Fruit fly (Drosophila melanogaster) whole organism, embryonic: ENCODE measurements around the gene CG9114.

Experiments used
- B-H1 ChIP-seq: fragments of 200-800 bp; sonication (Bioruptor generic); IDR thresholded peaks from 3 replicates; pipeline ENCODE4 v1.3.6; 2022; ENCODE audit warnings: missing biosample characterization, missing genetic modification characterization
- Bgb ChIP-seq: fragments of 200-800 bp; sonication (Bioruptor generic); IDR thresholded peaks from 2 replicates; pipeline ENCODE4 v1.3.6; 2022; ENCODE audit warnings: missing biosample characterization, missing genetic modification characterization; ENCODE audit not compliant: partially characterized antibody
- BtbVII ChIP-seq: fragments of 200-800 bp; sonication (Bioruptor generic); optimal IDR thresholded peaks from 3 replicates; lab custom pipeline; 2017; ENCODE audit warnings: missing biosample characterization, mild to moderate bottlenecking, missing genetic modification characterization
- CG10366 ChIP-seq: fragments of 200-800 bp; sonication (Bioruptor generic); IDR thresholded peaks from 2 replicates; pipeline ENCODE4 v1.3.6; 2022; ENCODE audit warnings: missing biosample characterization, missing genetic modification characterization
- CG10431 ChIP-seq: fragments of 200-800 bp; sonication (Bioruptor generic); optimal IDR thresholded peaks from 3 replicates; lab custom pipeline; 2018; ENCODE audit warnings: missing biosample characterization, mild to moderate bottlenecking, missing genetic modification characterization
- CG11398 ChIP-seq: fragments of 200-800 bp; sonication (Bioruptor generic); optimal IDR thresholded peaks from 2 replicates; lab custom pipeline; 2016; ENCODE audit warnings: missing biosample characterization, missing genetic modification characterization
- CG12744 ChIP-seq: fragments of 200-800 bp; sonication (Bioruptor generic); optimal IDR thresholded peaks from 2 replicates; lab custom pipeline; 2016; ENCODE audit warnings: missing biosample characterization, missing genetic modification characterization
- CG12942 ChIP-seq: fragments of 200-800 bp; sonication (Bioruptor generic); optimal IDR thresholded peaks from 3 replicates; lab custom pipeline; 2016; ENCODE audit warnings: missing biosample characterization, missing genetic modification characterization
- CG13296 ChIP-seq: fragments of 200-800 bp; sonication (Bioruptor generic); optimal IDR thresholded peaks from 3 replicates; lab custom pipeline; 2018; ENCODE audit warnings: missing biosample characterization, mild to moderate bottlenecking, missing genetic modification characterization
- CG14014 ChIP-seq: fragments of 200-800 bp; sonication (Bioruptor generic); IDR thresholded peaks from 2 replicates; pipeline ENCODE4 v1.3.6; 2022; ENCODE audit warnings: missing biosample characterization, missing genetic modification characterization
- CG18619 ChIP-seq: fragments of 200-800 bp; sonication (Bioruptor generic); optimal IDR thresholded peaks from 3 replicates; lab custom pipeline; 2017; ENCODE audit warnings: missing biosample characterization, mild to moderate bottlenecking, missing genetic modification characterization
- CG30403 ChIP-seq: fragments of 200-800 bp; sonication (Bioruptor generic); optimal IDR thresholded peaks from 3 replicates; lab custom pipeline; 2016; ENCODE audit warnings: missing biosample characterization, missing genetic modification characterization
- CG31365 ChIP-seq: fragments of 200-800 bp; sonication (Bioruptor generic); optimal IDR thresholded peaks from 2 replicates; lab custom pipeline; 2018; ENCODE audit warnings: missing biosample characterization, mild to moderate bottlenecking, missing genetic modification characterization
- CG31388 ChIP-seq: fragments of 200-800 bp; sonication (Bioruptor generic); optimal IDR thresholded peaks from 2 replicates; lab custom pipeline; 2016; ENCODE audit warnings: missing biosample characterization, missing genetic modification characterization
- CG32772 ChIP-seq: fragments of 200-800 bp; sonication (Bioruptor generic); IDR thresholded peaks from 2 replicates; pipeline ENCODE4 v1.3.6; 2022; ENCODE audit warnings: missing biosample characterization, missing genetic modification characterization
- CG42726 ChIP-seq: fragments of 200-800 bp; sonication (Bioruptor generic); IDR thresholded peaks from 2 replicates; pipeline ENCODE4 v1.3.6; 2022; ENCODE audit warnings: missing biosample characterization, missing genetic modification characterization; ENCODE audit not compliant: partially characterized antibody
- CG43689 ChIP-seq: fragments of 200-800 bp; sonication (Bioruptor generic); IDR thresholded peaks from 2 replicates; pipeline ENCODE4 v1.3.6; 2022; ENCODE audit warnings: missing biosample characterization, missing genetic modification characterization
- CG4404 ChIP-seq: fragments of 200-800 bp; sonication (Bioruptor generic); IDR thresholded peaks from 2 replicates; pipeline ENCODE4 v1.3.6; 2022; ENCODE audit warnings: missing biosample characterization, missing genetic modification characterization
- CG4730 ChIP-seq: fragments of 200-800 bp; sonication (Bioruptor generic); IDR thresholded peaks from 2 replicates; pipeline ENCODE4 v1.3.6; 2022; ENCODE audit warnings: missing biosample characterization, missing genetic modification characterization
- Camta ChIP-seq: fragments of 200-800 bp; sonication (Bioruptor generic); optimal IDR thresholded peaks from 2 replicates; lab custom pipeline; 2016; ENCODE audit warnings: missing biosample characterization, missing genetic modification characterization
- E2f1 ChIP-seq: fragments of 200-800 bp; sonication (Bioruptor generic); IDR thresholded peaks from 2 replicates; pipeline ENCODE4 v1.3.6; 2022; ENCODE audit warnings: missing biosample characterization, missing genetic modification characterization
- Fer3 ChIP-seq: fragments of 200-800 bp; sonication (Bioruptor generic); optimal IDR thresholded peaks from 2 replicates; lab custom pipeline; 2018; ENCODE audit warnings: missing biosample characterization, mild to moderate bottlenecking, missing genetic modification characterization, moderate library complexity
- Hmr ChIP-seq: fragments of 200-800 bp; sonication (Bioruptor generic); optimal IDR thresholded peaks from 3 replicates; lab custom pipeline; 2017; ENCODE audit warnings: mild to moderate bottlenecking, missing biosample characterization, missing genetic modification reagents, missing genetic modification characterization
- Hsf ChIP-seq: fragments of 200-800 bp; sonication (Bioruptor generic); optimal IDR thresholded peaks from 3 replicates; lab custom pipeline; 2016; ENCODE audit warnings: missing biosample characterization, missing genetic modification characterization
- Mrtf ChIP-seq: fragments of 200-800 bp; sonication (Bioruptor generic); IDR thresholded peaks from 3 replicates; pipeline ENCODE4 v1.3.6; 2022; ENCODE audit warnings: missing biosample characterization, missing genetic modification characterization
- NFAT ChIP-seq: fragments of 200-800 bp; sonication (Bioruptor generic); IDR thresholded peaks from 2 replicates; pipeline ENCODE4 v1.3.6; 2022; ENCODE audit warnings: missing biosample characterization, missing genetic modification characterization
- NK7.1 ChIP-seq: fragments of 200-800 bp; sonication (Bioruptor generic); optimal IDR thresholded peaks from 3 replicates; lab custom pipeline; 2016; ENCODE audit warnings: missing biosample characterization, missing genetic modification characterization
- Nf-YB ChIP-seq: fragments of 200-800 bp; sonication (Bioruptor generic); optimal IDR thresholded peaks from 3 replicates; lab custom pipeline; 2019; ENCODE audit warnings: missing biosample characterization, mild to moderate bottlenecking, missing genetic modification characterization, moderate library complexity
- Nf-YC ChIP-seq: fragments of 200-800 bp; optimal IDR thresholded peaks from 3 replicates; lab custom pipeline; 2019; ENCODE audit warnings: missing biosample characterization, mild to moderate bottlenecking, missing genetic modification characterization, moderate library complexity
- NfI ChIP-seq: fragments of 200-800 bp; sonication (Bioruptor generic); optimal IDR thresholded peaks from 3 replicates; lab custom pipeline; 2018; ENCODE audit warnings: missing biosample characterization, mild to moderate bottlenecking, missing genetic modification characterization, moderate library complexity
- Optix ChIP-seq: fragments of 200-800 bp; sonication (Bioruptor generic); IDR thresholded peaks from 3 replicates; pipeline ENCODE4 v1.3.6; 2022; ENCODE audit warnings: missing biosample characterization, missing genetic modification characterization
- Sry-β ChIP-seq: fragments of 200-800 bp; sonication (Bioruptor generic); optimal IDR thresholded peaks from 2 replicates; lab custom pipeline; 2018; ENCODE audit warnings: missing biosample characterization, mild to moderate bottlenecking, missing genetic modification characterization, moderate library complexity
- az2 ChIP-seq: fragments of 200-800 bp; sonication (Bioruptor generic); optimal IDR thresholded peaks from 3 replicates; lab custom pipeline; 2016; ENCODE audit warnings: missing biosample characterization, missing genetic modification characterization
- cato ChIP-seq: fragments of 200-800 bp; sonication (Bioruptor generic); optimal IDR thresholded peaks from 2 replicates; lab custom pipeline; 2016; ENCODE audit warnings: missing biosample characterization, missing genetic modification characterization, borderline replicate concordance
- cwo ChIP-seq: fragments of 200-800 bp; sonication (Bioruptor generic); optimal IDR thresholded peaks from 3 replicates; lab custom pipeline; 2017; ENCODE audit warnings: missing biosample characterization, missing genetic modification characterization, mild to moderate bottlenecking, moderate library complexity, missing genetic modification reagents
- dati ChIP-seq: fragments of 200-800 bp; sonication (Bioruptor generic); IDR thresholded peaks from 2 replicates; pipeline ENCODE4 v1.3.6; 2022; ENCODE audit warnings: missing biosample characterization, missing genetic modification characterization
- ems ChIP-seq: fragments of 200-800 bp; sonication (Bioruptor generic); optimal IDR thresholded peaks from 3 replicates; lab custom pipeline; 2016; ENCODE audit warnings: missing biosample characterization, missing genetic modification characterization
- fd64A ChIP-seq: fragments of 200-800 bp; sonication (Bioruptor generic); optimal IDR thresholded peaks from 3 replicates; lab custom pipeline; 2018; ENCODE audit warnings: missing biosample characterization, mild to moderate bottlenecking, missing genetic modification characterization
- gcm ChIP-seq: fragments of 200-800 bp; sonication (Bioruptor generic); optimal IDR thresholded peaks from 2 replicates; lab custom pipeline; 2019; ENCODE audit warnings: missing biosample characterization, mild to moderate bottlenecking, missing genetic modification characterization, moderate library complexity
- lmd ChIP-seq: fragments of 200-800 bp; sonication (Bioruptor generic); IDR thresholded peaks from 2 replicates; pipeline ENCODE4 v1.3.6; 2022; ENCODE audit warnings: missing biosample characterization, missing genetic modification characterization
- nerfin-1 ChIP-seq: fragments of 200-800 bp; sonication (Bioruptor generic); optimal IDR thresholded peaks from 3 replicates; lab custom pipeline; 2019; ENCODE audit warnings: missing biosample characterization, mild to moderate bottlenecking, missing genetic modification characterization, moderate library complexity
- pan ChIP-seq, 4 experiments: fragments of >200 bp in 3 of 4; fragments of 200-800 bp in 1 of 4; sonication (Bioruptor generic) in 1 of 4; optimal IDR thresholded peaks in 3 of 4; IDR thresholded peaks in 1 of 4; 2 replicates each; pipeline versions ENCODE4 v1.3.6 to Lab custom; 2017 to 2022; ENCODE audit warnings: missing biosample characterization in 2 of 4, missing genetic modification characterization in 2 of 4, mixed read lengths in 1 of 4
- pb ChIP-seq: fragments of 200-800 bp; sonication (Bioruptor generic); optimal IDR thresholded peaks from 3 replicates; lab custom pipeline; 2016; ENCODE audit warnings: missing biosample characterization, missing genetic modification characterization
- pfk ChIP-seq: fragments of 200-800 bp; sonication (Bioruptor generic); optimal IDR thresholded peaks from 2 replicates; lab custom pipeline; 2018; ENCODE audit warnings: missing biosample characterization, mild to moderate bottlenecking, missing genetic modification characterization, moderate library complexity
- sisA ChIP-seq: fragments of 200-800 bp; sonication (Bioruptor generic); IDR thresholded peaks from 2 replicates; pipeline ENCODE4 v1.3.6; 2022; ENCODE audit warnings: missing biosample characterization, missing genetic modification characterization
- slbo ChIP-seq: fragments of 200-800 bp; sonication (Bioruptor generic); IDR thresholded peaks from 2 replicates; pipeline ENCODE4 v1.3.6; 2022; ENCODE audit warnings: missing biosample characterization, missing genetic modification characterization
- sqz ChIP-seq: fragments of 200-800 bp; sonication (Bioruptor generic); optimal IDR thresholded peaks from 3 replicates; lab custom pipeline; 2018; ENCODE audit warnings: missing biosample characterization, mild to moderate bottlenecking, missing genetic modification characterization
- trh ChIP-seq: fragments of 200-800 bp; sonication (Bioruptor generic); optimal IDR thresholded peaks from 2 replicates; lab custom pipeline; 2016; ENCODE audit warnings: missing biosample characterization, missing genetic modification characterization
- ttk ChIP-seq: fragments of 200-800 bp; sonication (Bioruptor generic); IDR thresholded peaks from 2 replicates; pipeline ENCODE4 v2.1.2; 2022; ENCODE audit warnings: missing biosample characterization, missing genetic modification characterization

Gene CG9114

DNA sequence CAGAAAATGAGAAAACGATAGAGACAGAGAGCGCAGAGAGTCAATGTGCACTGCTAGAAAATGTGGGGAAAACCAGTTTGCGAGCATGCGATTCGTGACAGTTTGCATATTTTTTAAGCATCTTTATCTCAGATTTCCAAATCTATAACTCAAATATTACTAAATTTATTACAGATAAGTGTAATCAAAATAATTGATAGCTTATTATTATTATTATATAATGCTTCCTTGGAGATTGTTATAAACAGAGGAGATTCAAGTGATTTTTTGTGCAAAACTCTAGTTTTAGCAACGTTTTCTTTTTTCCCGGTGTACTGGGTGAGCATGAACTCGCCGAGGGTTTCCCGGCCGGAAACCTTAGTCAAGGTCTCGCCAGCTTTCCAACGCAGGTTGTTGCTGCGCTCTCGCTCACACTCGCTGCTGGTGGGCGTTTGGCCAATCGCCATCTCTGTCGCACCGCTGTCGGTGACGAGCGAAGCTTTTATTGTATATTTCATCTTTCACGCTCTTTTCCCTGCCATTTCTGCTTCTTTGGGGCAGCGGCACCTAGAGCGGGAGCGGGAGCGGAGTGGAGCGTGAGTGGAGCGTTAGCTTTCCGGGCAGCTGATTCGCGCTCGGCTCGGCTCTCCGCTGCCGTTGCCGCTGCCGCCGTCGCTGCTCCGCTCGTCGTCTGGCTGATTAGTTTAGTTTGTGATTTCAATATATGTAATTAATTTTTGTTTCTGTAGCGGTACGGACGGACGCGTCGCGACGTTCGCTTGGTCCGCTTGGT, 34.5 kb downstream of the CG9114 start (continued):
- TF ChIP-seq B-H1 (GFP tag; lab: Robert Waterston, UW) (peak; percentile 95), CG14014 (GFP tag; lab: Robert Waterston, UW) (peak; percentile 98), CG18619 (GFP tag; lab: Kevin White, UChicago) (peak; percentile 99), E2f1 (GFP tag; lab: Robert Waterston, UW) (peak; percentile 98), nerfin-1 (tag; lab: Kevin White, UChicago) (peak; percentile 95), NK7.1 (GFP tag; lab: Kevin White, UChicago) (peak; percentile 48), cato (GFP tag; lab: Kevin White, UChicago) (peak; percentile 95), Bgb (GFP tag; lab: Robert Waterston, UW) (peak; percentile 45; the same call in 1 of the 2 replicates), pb (peak; percentile 16), NfI (GFP tag; lab: Kevin White, UChicago) (peak; percentile 98), Sry-β (GFP tag; lab: Kevin White, UChicago) (peak; percentile 49), CG11398 (GFP tag; lab: Kevin White, UChicago) (no peak), BtbVII (GFP tag; lab: Kevin White, UChicago) (peak; percentile 97), Camta (GFP tag; lab: Kevin White, UChicago) (peak; percentile 80), NFAT (GFP tag; lab: Robert Waterston, UW) (peak; percentile 92), az2 (peak; percentile 94), trh (GFP tag; lab: Kevin White, UChicago) (peak; percentile 94), CG12744 (GFP tag; lab: Kevin White, UChicago) (peak; percentile 50), Hmr (GFP tag; lab: Kevin White, UChicago) (peak; percentile 99), pfk (GFP tag; lab: Kevin White, UChicago) (no peak), gcm (GFP tag; lab: Kevin White, UChicago) (peak; percentile 96), Hsf (GFP tag; lab: Kevin White, UChicago) (peak; percentile 87), Fer3 (tag; lab: Kevin White, UChicago) (peak; percentile 98), ems (peak; percentile 75), CG42726 (GFP tag; lab: Robert Waterston, UW) (no peak), slbo (GFP tag; lab: Robert Waterston, UW) (peak; percentile 98), sisA (GFP tag; lab: Robert Waterston, UW) (peak; percentile 97), sqz (GFP tag; lab: Kevin White, UChicago) (peak; percentile 93), CG31388 (GFP tag; lab: Kevin White, UChicago) (peak; percentile 87), CG30403 (GFP tag; lab: Kevin White, UChicago) (peak; percentile 99), CG4404 (GFP tag; lab: Robert Waterston, UW) (peak; percentile 94), cwo (GFP tag; lab: Kevin White, UChicago) (peak; percentile 96), Mrtf (GFP tag; lab: Robert Waterston, UW) (peak; percentile 93), fd64A (GFP tag; lab: Kevin White, UChicago) (peak; percentile 87), Nf-YC (tag; lab: Kevin White, UChicago) (peak; percentile 92), CG10366 (GFP tag; lab: Robert Waterston, UW) (peak; percentile 96), CG13296 (GFP tag; lab: Kevin White, UChicago) (peak; percentile 98), CG10431 (GFP tag; lab: Kevin White, UChicago) (peak; percentile 84), Optix (GFP tag; lab: Robert Waterston, UW) (peak; percentile 90), CG4730 (GFP tag; lab: Robert Waterston, UW) (peak; percentile 96), CG12942 (GFP tag; lab: Kevin White, UChicago) (peak; percentile 95), pan (optimal IDR thresholded peaks at IDR 0.05; lab: Kevin White, UChicago) (no peak), pan (GFP tag; optimal IDR thresholded peaks at IDR 0.05 in 1 of 2, IDR thresholded peaks at IDR 0.05 in 1 of 2) (peak in 1 of 2 experiments; percentile 97), dati (GFP tag; lab: Robert Waterston, UW) (peak; percentile 85), lmd (peak; percentile 99), ttk (GFP tag; lab: Robert Waterston, UW) (peak; percentile 97), CG43689 (GFP tag; lab: Robert Waterston, UW) (peak; percentile 90), CG32772 (GFP tag; lab: Robert Waterston, UW) (peak; percentile 96), CG31365 (tag; lab: Kevin White, UChicago) (peak; percentile 86), Nf-YB (GFP tag; lab: Kevin White, UChicago) (peak; percentile 86)
